ENCODE assay signal across 2 fruit fly cellular contexts in genomic region chrX:16281305-16281704, dm6.
TF ChIP-seq lines count a peak whose summit lies in the region.

No protein-coding gene starts in this region.

- no peak for TF ChIP-seq CTCF in whole organism, embryonic (GFP tag; optimal IDR thresholded peaks at IDR 0.05; lab: Kevin White, UChicago)

TF ChIP-seq in whole organism, adult, 20 proteins besides CTCF, POLR2A, EP300 and RAD21:
- TF ChIP-seq CG7101 (tag; optimal IDR thresholded peaks at IDR 0.05; lab: Kevin White, UChicago) (no peak), kay (GFP tag; lab: Kevin White, UChicago; ENCODE audit: borderline replicate concordance) (peak; percentile 63)

TF ChIP-seq in whole organism, embryonic, 481 proteins besides CTCF, POLR2A, EP300 and RAD21:
- TF ChIP-seq sc (optimal IDR thresholded peaks at IDR 0.05; lab: Kevin White, UChicago) (no peak), sc (GFP tag; optimal IDR thresholded peaks at IDR 0.05; lab: Kevin White, UChicago) (no peak), grn (GFP tag; optimal IDR thresholded peaks at IDR 0.05; lab: Kevin White, UChicago) (peak; percentile 60), CG4820 (GFP tag; optimal IDR thresholded peaks at IDR 0.05; lab: Kevin White, UChicago) (no peak), CG6813 (GFP tag; optimal IDR thresholded peaks at IDR 0.05; lab: Kevin White, UChicago) (peak; percentile 10), pita (GFP tag; optimal IDR thresholded peaks at IDR 0.05; lab: Kevin White, UChicago) (no peak), Pdp1 (GFP tag; optimal IDR thresholded peaks at IDR 0.05; lab: Kevin White, UChicago) (peak in 1 of 2 experiments; percentile 44), CG13894 (tag; optimal IDR thresholded peaks at IDR 0.05; lab: Kevin White, UChicago) (peak; percentile 78)

Comparison
In these comparisons a context has a peak if more than half of its experiments do, and no peak if none do; other contexts are left out.
1. Of the 1 proteins assayed by ChIP-seq in both whole organism, embryonic and whole organism, adult: peak only in whole organism, embryonic: none; only in whole organism, adult: kay; in both: none; in neither: 0.